Fruit fly (Drosophila melanogaster) whole organism, pupa: Measurements from ENCODE around the gene CG31109.

Experiments
- CG14655 ChIP-seq: fragments of 200-800 bp; sonication (Bioruptor generic); optimal IDR thresholded peaks from 3 replicates; lab custom pipeline; 2017; ENCODE audit warnings: mild to moderate bottlenecking, missing biosample characterization, missing genetic modification reagents, missing genetic modification characterization
- CG15710 ChIP-seq: fragments of 200-800 bp; sonication (Bioruptor generic); optimal IDR thresholded peaks from 2 replicates; lab custom pipeline; 2018; ENCODE audit warnings: missing biosample characterization, mild to moderate bottlenecking, missing genetic modification characterization, moderate library complexity
- CG34367 ChIP-seq: fragments of 200-800 bp; sonication (Bioruptor generic); optimal IDR thresholded peaks from 2 replicates; lab custom pipeline; 2018; ENCODE audit warnings: missing biosample characterization, mild to moderate bottlenecking, missing genetic modification characterization
- EcR ChIP-seq: fragments of 200-800 bp; sonication (Bioruptor generic); optimal IDR thresholded peaks from 3 replicates; lab custom pipeline; 2019; ENCODE audit warnings: missing biosample characterization, missing genetic modification characterization, mild to moderate bottlenecking, moderate library complexity, missing genetic modification reagents
- Pif1A ChIP-seq: fragments of 200-800 bp; sonication (Bioruptor generic); optimal IDR thresholded peaks from 3 replicates; lab custom pipeline; 2016; ENCODE audit warnings: missing biosample characterization, missing genetic modification characterization
- Snoo ChIP-seq: fragments of 200-800 bp; sonication (Bioruptor generic); optimal IDR thresholded peaks from 3 replicates; lab custom pipeline; 2017; ENCODE audit warnings: missing biosample characterization, mild to moderate bottlenecking, missing genetic modification characterization, inconsistent platforms
- fd96Ca ChIP-seq: fragments of 200-800 bp; sonication (Bioruptor generic); IDR thresholded peaks from 3 replicates; pipeline ENCODE4 v1.3.6; 2022; ENCODE audit warnings: missing biosample characterization, missing genetic modification characterization

- TF ChIP-seq Snoo (tag; lab: Kevin White, UChicago) (no peak), EcR (GFP tag; lab: Kevin White, UChicago) (no peak), CG15710 (tag; lab: Kevin White, UChicago) (no peak), CG34367 (tag; lab: Kevin White, UChicago) (no peak), CG14655 (GFP tag; lab: Kevin White, UChicago) (no peak), fd96Ca (GFP tag; lab: Robert Waterston, UW) (no peak), Pif1A (GFP tag; lab: Kevin White, UChicago) (no peak)
These were observed 5.1 kb downstream of the CG31109 start, which contains the start of gene CG11791 for dm6 chr3R:25049383-25049741.
